Worm (Caenorhabditis elegans) whole organism, mixed stage, embryonic: ENCODE measurements around the gene tbb-1.

Source experiments
- M03D4.4 ChIP-seq: sonication (generic microtip); optimal IDR thresholded peaks from 2 replicates; lab custom pipeline; 2017; ENCODE audit warnings: mild to moderate bottlenecking, missing genetic modification characterization, missing compliant biosample characterization
- bed-3 ChIP-seq: fragments of 200-800 bp; sonication (Bioruptor generic); optimal IDR thresholded peaks from 3 replicates; lab custom pipeline; 2018; ENCODE audit warnings: mild to moderate bottlenecking, missing genetic modification characterization, moderate library complexity, missing compliant biosample characterization
- blmp-1 ChIP-seq: fragments of 150-350 bp; optimal IDR thresholded peaks from 2 replicates; lab custom pipeline; 2014; ENCODE audit warnings: missing biosample characterization, missing genetic modification characterization
- ceh-39 ChIP-seq: fragments of 150-350 bp; optimal IDR thresholded peaks from 2 replicates; lab custom pipeline; 2014; ENCODE audit warnings: missing biosample characterization, missing genetic modification characterization
- ceh-43 ChIP-seq: fragments of 200-800 bp; sonication (Bioruptor generic); optimal IDR thresholded peaks from 2 replicates; lab custom pipeline; 2018; ENCODE audit warnings: mild to moderate bottlenecking, missing genetic modification characterization, moderate library complexity, missing compliant biosample characterization
- ceh-83 ChIP-seq: fragments of 200-800 bp; sonication (Bioruptor generic); optimal IDR thresholded peaks from 2 replicates; lab custom pipeline; 2018; ENCODE audit warnings: mild to moderate bottlenecking, missing genetic modification characterization, missing compliant biosample characterization
- ces-1 ChIP-seq: fragments of 150-350 bp; optimal IDR thresholded peaks from 2 replicates; lab custom pipeline; 2014; ENCODE audit warnings: missing biosample characterization, missing genetic modification reagents, missing genetic modification characterization
- cnd-1 ChIP-seq: fragments of 200-800 bp; sonication (Bioruptor generic); optimal IDR thresholded peaks from 2 replicates; lab custom pipeline; 2018; ENCODE audit warnings: mild to moderate bottlenecking, missing genetic modification characterization, missing compliant biosample characterization
- drap-1 ChIP-seq: fragments of 200-800 bp; sonication (Bioruptor generic); optimal IDR thresholded peaks from 3 replicates; lab custom pipeline; 2018; ENCODE audit warnings: mild to moderate bottlenecking, missing genetic modification characterization, missing compliant biosample characterization
- elt-1 ChIP-seq: sonication (generic microtip); optimal IDR thresholded peaks from 2 replicates; lab custom pipeline; 2017; ENCODE audit warnings: missing genetic modification characterization, mild to moderate bottlenecking, missing compliant biosample characterization, antibody characterized with exemption, moderate library complexity, borderline replicate concordance; ENCODE audit not compliant: insufficient read depth
- elt-3 ChIP-seq: fragments of 150-350 bp; optimal IDR thresholded peaks from 2 replicates; lab custom pipeline; 2014; ENCODE audit warnings: missing biosample characterization, missing genetic modification characterization
- flh-1 ChIP-seq: fragments of 200-800 bp; sonication (Bioruptor generic); optimal IDR thresholded peaks from 2 replicates; lab custom pipeline; 2018; ENCODE audit warnings: mild to moderate bottlenecking, missing genetic modification characterization, moderate library complexity, missing compliant biosample characterization
- ham-2 ChIP-seq: fragments of 200-800 bp; sonication (Bioruptor generic); optimal IDR thresholded peaks from 2 replicates; lab custom pipeline; 2018; ENCODE audit warnings: mild to moderate bottlenecking, missing genetic modification characterization, missing compliant biosample characterization
- hlh-1 ChIP-seq: fragments of 150-350 bp; optimal IDR thresholded peaks from 2 replicates; lab custom pipeline; 2014; ENCODE audit warnings: missing biosample characterization, missing genetic modification reagents, missing genetic modification characterization
- lin-13 ChIP-seq: fragments of 150-350 bp; optimal IDR thresholded peaks from 2 replicates; lab custom pipeline; 2014; ENCODE audit warnings: missing biosample characterization, missing genetic modification characterization
- lin-32 ChIP-seq: fragments of 200-800 bp; sonication (Bioruptor generic); optimal IDR thresholded peaks from 2 replicates; lab custom pipeline; 2018; ENCODE audit warnings: mild to moderate bottlenecking, missing genetic modification characterization, missing compliant biosample characterization
- lsy-2 ChIP-seq: fragments of 150-350 bp; optimal IDR thresholded peaks from 2 replicates; lab custom pipeline; 2014; ENCODE audit warnings: missing biosample characterization, missing genetic modification characterization
- mab-5 ChIP-seq: fragments of 150-350 bp; optimal IDR thresholded peaks from 2 replicates; lab custom pipeline; 2014; ENCODE audit warnings: missing biosample characterization, missing genetic modification characterization
- mep-1 ChIP-seq: fragments of 150-350 bp; optimal IDR thresholded peaks from 2 replicates; lab custom pipeline; 2017; ENCODE audit warnings: missing biosample characterization, missing genetic modification reagents, missing genetic modification characterization, inconsistent platforms
- mls-2 ChIP-seq: sonication (generic microtip); optimal IDR thresholded peaks from 2 replicates; lab custom pipeline; 2016; ENCODE audit warnings: mild to moderate bottlenecking, missing genetic modification characterization, moderate library complexity, missing compliant biosample characterization
- nhr-12 ChIP-seq: fragments of 150-350 bp; optimal IDR thresholded peaks from 2 replicates; lab custom pipeline; 2014; ENCODE audit warnings: missing biosample characterization, missing genetic modification characterization
- nhr-2 ChIP-seq: fragments of 150-350 bp; optimal IDR thresholded peaks from 2 replicates; lab custom pipeline; 2014; ENCODE audit warnings: missing biosample characterization, missing genetic modification characterization
- nhr-237 ChIP-seq: fragments of 150-350 bp; optimal IDR thresholded peaks from 2 replicates; lab custom pipeline; 2014; ENCODE audit warnings: missing biosample characterization, missing genetic modification characterization
- nhr-28 ChIP-seq: fragments of 150-350 bp; optimal IDR thresholded peaks from 2 replicates; lab custom pipeline; 2014; ENCODE audit warnings: missing biosample characterization, missing genetic modification characterization
- nhr-76 ChIP-seq: sonication (generic microtip); optimal IDR thresholded peaks from 2 replicates; lab custom pipeline; 2017; ENCODE audit warnings: missing biosample characterization, missing genetic modification characterization
- pha-4 ChIP-seq: fragments of 150-350 bp; optimal IDR thresholded peaks from 2 replicates; lab custom pipeline; 2018; ENCODE audit warnings: missing biosample characterization, missing genetic modification reagents, missing genetic modification characterization
- sem-2 ChIP-seq: fragments of 200-800 bp; sonication (Bioruptor generic); optimal IDR thresholded peaks from 2 replicates; lab custom pipeline; 2018; ENCODE audit warnings: mild to moderate bottlenecking, missing genetic modification characterization, missing compliant biosample characterization
- snpc-4 ChIP-seq: fragments of 150-350 bp; optimal IDR thresholded peaks from 2 replicates; lab custom pipeline; 2014; ENCODE audit warnings: missing biosample characterization, missing genetic modification characterization
- sptf-1 ChIP-seq: sonication (generic microtip); optimal IDR thresholded peaks from 2 replicates; lab custom pipeline; 2017; ENCODE audit warnings: mild to moderate bottlenecking, missing genetic modification characterization, moderate library complexity, missing compliant biosample characterization
- tbx-8 ChIP-seq: fragments of 200-800 bp; sonication (Bioruptor generic); optimal IDR thresholded peaks from 2 replicates; lab custom pipeline; 2018; ENCODE audit warnings: mild to moderate bottlenecking, missing genetic modification characterization, moderate library complexity, missing compliant biosample characterization
- unc-120 ChIP-seq: sonication (generic microtip); optimal IDR thresholded peaks from 2 replicates; lab custom pipeline; 2017; ENCODE audit warnings: missing genetic modification characterization, missing compliant biosample characterization; ENCODE audit not compliant: poor library complexity, severe bottlenecking
- unc-39 ChIP-seq: fragments of 150-350 bp; optimal IDR thresholded peaks from 2 replicates; lab custom pipeline; 2014; ENCODE audit warnings: missing biosample characterization, missing genetic modification characterization
- unc-62 ChIP-seq: fragments of 150-350 bp; optimal IDR thresholded peaks from 2 replicates; lab custom pipeline; 2014; ENCODE audit warnings: missing biosample characterization, missing genetic modification reagents, missing genetic modification characterization
- zip-8 ChIP-seq: fragments of 150-350 bp; optimal IDR thresholded peaks from 2 replicates; lab custom pipeline; 2014; ENCODE audit warnings: missing biosample characterization, missing genetic modification characterization
- ztf-11 ChIP-seq: fragments of 150-350 bp; optimal IDR thresholded peaks from 2 replicates; lab custom pipeline; 2014; ENCODE audit warnings: missing biosample characterization, missing genetic modification characterization

tbb-1 gene

DNA sequence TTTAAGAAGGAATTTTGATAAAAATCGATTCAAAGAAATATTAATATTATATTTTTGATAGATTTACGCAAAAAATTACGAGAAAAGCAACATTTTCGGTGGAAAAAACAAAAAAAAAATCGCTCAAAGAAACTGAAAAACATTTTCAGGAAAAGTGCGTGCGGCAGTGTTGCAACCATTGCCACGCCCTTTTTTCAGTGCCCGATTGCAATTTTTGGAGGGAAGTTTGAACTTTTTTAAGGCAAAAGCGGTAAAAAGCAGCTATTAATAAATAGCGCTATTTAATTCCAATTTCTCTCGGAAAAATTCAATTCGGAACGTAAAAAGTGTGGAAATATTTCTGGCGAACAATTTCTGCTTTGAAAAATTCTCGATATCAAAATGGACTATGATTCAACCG lies 21.2 kb downstream of the tbb-1 start:
- TF ChIP-seq unc-62 (no peak), unc-39 (tag; lab: Kevin White, UChicago) (no peak), elt-1 (no peak), mep-1 (tag; lab: Kevin White, UChicago) (no peak), elt-3 (tag; lab: Kevin White, UChicago) (no peak)
- TF ChIP-seq, all 35 proteins: peak for 0

ce11 chrIII:10720170-10720569 lies 22.1 kb downstream of the tbb-1 start:
- TF ChIP-seq bed-3 (no peak), nhr-76 (tag; lab: Kevin White, UChicago) (no peak), blmp-1 (tag; lab: Kevin White, UChicago) (no peak), mep-1 (tag; lab: Kevin White, UChicago) (peak; percentile 84), mls-2 (tag; lab: Kevin White, UChicago) (peak; percentile 80), ceh-43 (GFP tag; lab: Kevin White, UChicago) (no peak), unc-39 (tag; lab: Kevin White, UChicago) (no peak), ztf-11 (tag; lab: Kevin White, UChicago) (no peak), sem-2 (GFP tag; lab: Kevin White, UChicago) (no peak), unc-120 (tag; lab: Kevin White, UChicago) (peak; percentile 76), nhr-28 (tag; lab: Kevin White, UChicago) (no peak), lsy-2 (tag; lab: Kevin White, UChicago) (peak; percentile 40), drap-1 (GFP tag; lab: Kevin White, UChicago) (peak; percentile 60), ham-2 (GFP tag; lab: Kevin White, UChicago) (no peak), tbx-8 (GFP tag; lab: Kevin White, UChicago) (no peak), snpc-4 (tag; lab: Kevin White, UChicago) (no peak), nhr-237 (tag; lab: Kevin White, UChicago) (peak; percentile 29), unc-62 (peak; percentile 53), M03D4.4 (tag; lab: Kevin White, UChicago) (no peak), cnd-1 (tag; lab: Kevin White, UChicago) (peak; percentile 46), pha-4 (tag; lab: Kevin White, UChicago) (peak; percentile 61), flh-1 (GFP tag; lab: Kevin White, UChicago) (no peak), mab-5 (tag; lab: Kevin White, UChicago) (no peak), zip-8 (tag; lab: Kevin White, UChicago) (no peak), sptf-1 (tag; lab: Kevin White, UChicago) (no peak), nhr-12 (tag; lab: Kevin White, UChicago) (no peak), lin-13 (tag; lab: Kevin White, UChicago) (peak; percentile 39), elt-1 (no peak), elt-3 (tag; lab: Kevin White, UChicago) (no peak), ceh-39 (tag; lab: Kevin White, UChicago) (peak; percentile 54), lin-32 (GFP tag; lab: Kevin White, UChicago) (peak; percentile 43), hlh-1 (tag; lab: Kevin White, UChicago) (peak; percentile 94), ceh-83 (GFP tag; lab: Kevin White, UChicago) (no peak), nhr-2 (tag; lab: Kevin White, UChicago) (no peak), ces-1 (GFP tag; lab: Kevin White, UChicago) (peak; percentile 76)

ce11 chrIII:10719057-10719456 lies 23.2 kb downstream of the tbb-1 start:
- no peak for TF ChIP-seq zip-8 (tag; lab: Kevin White, UChicago)
- TF ChIP-seq ces-1 (GFP tag; lab: Kevin White, UChicago): no peak
- TF ChIP-seq nhr-12 (tag; lab: Kevin White, UChicago): no peak
- no peak for TF ChIP-seq snpc-4 (tag; lab: Kevin White, UChicago)
- no peak for TF ChIP-seq sptf-1 (tag; lab: Kevin White, UChicago)
- no peak for TF ChIP-seq elt-3 (tag; lab: Kevin White, UChicago)
- TF ChIP-seq blmp-1 (tag; lab: Kevin White, UChicago): no peak
- TF ChIP-seq pha-4 (tag; lab: Kevin White, UChicago): no peak
- no peak for TF ChIP-seq nhr-237 (tag; lab: Kevin White, UChicago)
- no peak for TF ChIP-seq ceh-43 (GFP tag; lab: Kevin White, UChicago)
- no peak for TF ChIP-seq lsy-2 (tag; lab: Kevin White, UChicago)
- no peak for TF ChIP-seq nhr-28 (tag; lab: Kevin White, UChicago)
- TF ChIP-seq elt-1: no peak
- TF ChIP-seq unc-120 (tag; lab: Kevin White, UChicago): no peak
- no peak for TF ChIP-seq ceh-39 (tag; lab: Kevin White, UChicago)
- TF ChIP-seq ceh-83 (GFP tag; lab: Kevin White, UChicago): no peak
- no peak for TF ChIP-seq lin-32 (GFP tag; lab: Kevin White, UChicago)
- no peak for TF ChIP-seq bed-3
- TF ChIP-seq, all 35 proteins: peak for 0
